Fruit fly (Drosophila melanogaster): ENCODE measurements around the gene CG33783.
A peak's percentile ranks its signal among the peaks of the same experiment; 100 is the strongest.

CG33783 gene

DNA sequence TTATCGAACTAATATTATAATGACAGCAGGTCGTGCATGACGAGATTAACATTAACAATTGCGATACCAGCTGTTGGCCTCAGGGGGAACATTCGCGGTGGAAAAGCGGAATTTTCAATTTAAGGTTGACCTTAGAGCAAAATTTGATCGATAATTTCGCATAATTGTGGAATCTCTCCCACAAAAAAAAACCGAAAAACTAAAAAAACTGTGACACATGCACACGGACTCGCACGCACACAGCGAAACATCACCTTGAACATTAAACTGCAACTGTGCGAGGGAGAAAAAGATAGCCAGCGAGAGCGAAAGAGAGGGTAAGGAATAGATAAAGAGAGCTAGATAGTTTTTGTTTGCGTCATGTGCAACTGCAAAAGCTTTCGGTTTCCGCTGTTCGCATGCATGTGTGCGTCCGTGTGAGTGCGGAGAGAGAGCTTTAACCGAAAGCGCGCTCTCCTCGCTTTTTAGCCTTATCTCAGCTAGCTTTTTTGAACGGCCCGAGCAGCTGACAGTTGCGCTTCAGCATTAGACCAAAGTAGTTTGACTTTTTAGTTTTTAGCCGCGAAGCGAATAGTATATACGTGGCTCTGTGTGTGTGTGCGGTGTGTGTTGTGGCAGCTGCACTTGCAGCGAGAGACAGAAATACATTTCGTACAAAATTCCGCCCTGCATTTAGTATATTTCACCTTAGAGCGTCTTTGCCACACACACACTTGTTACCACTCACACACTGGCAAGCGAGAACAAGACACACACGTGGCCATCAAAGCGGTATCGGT, 26.9 kb downstream of the CG33783 start (continued):
- TF ChIP-seq CG15514 (GFP tag; optimal IDR thresholded peaks at IDR 0.05), result no peak
- TF ChIP-seq Atf3 (GFP tag; optimal IDR thresholded peaks at IDR 0.05), result no peak
- TF ChIP-seq chif (GFP tag; optimal IDR thresholded peaks at IDR 0.05), result no peak
- no peak for TF ChIP-seq ato (GFP tag; IDR thresholded peaks at IDR 0.05; ENCODE audit: partially characterized antibody)
- peak; percentile 18 for TF ChIP-seq CG13296 (GFP tag; optimal IDR thresholded peaks at IDR 0.05)
- no peak for TF ChIP-seq CG17186 (GFP tag; optimal IDR thresholded peaks at IDR 0.05)
- no peak for TF ChIP-seq Rx (GFP tag; IDR thresholded peaks at IDR 0.05)
- no peak for TF ChIP-seq CG30403 (GFP tag; optimal IDR thresholded peaks at IDR 0.05)
- no peak for TF ChIP-seq Lpt (GFP tag; optimal IDR thresholded peaks at IDR 0.05)
- TF ChIP-seq so (GFP tag; IDR thresholded peaks at IDR 0.05), result no peak
- TF ChIP-seq Gug (GFP tag; IDR thresholded peaks at IDR 0.05), result no peak
- TF ChIP-seq Hand (GFP tag; optimal IDR thresholded peaks at IDR 0.05), result no peak
- no peak for TF ChIP-seq CG8359 (GFP tag; optimal IDR thresholded peaks at IDR 0.05; ENCODE audit: borderline replicate concordance)
- TF ChIP-seq CG6254 (GFP tag; optimal IDR thresholded peaks at IDR 0.05), result peak; percentile 6
- TF ChIP-seq p53 (GFP tag; optimal IDR thresholded peaks at IDR 0.05), result no peak
- TF ChIP-seq CG6689 (GFP tag; IDR thresholded peaks at IDR 0.05), result no peak
- no peak for TF ChIP-seq CG9215 (GFP tag; IDR thresholded peaks at IDR 0.05)
- TF ChIP-seq NFAT (GFP tag; IDR thresholded peaks at IDR 0.05), result no peak
- TF ChIP-seq CG10565 (GFP tag; optimal IDR thresholded peaks at IDR 0.05), result no peak
- no peak for TF ChIP-seq Blimp-1 (GFP tag; optimal IDR thresholded peaks at IDR 0.05)
- no peak for TF ChIP-seq gcm (GFP tag; optimal IDR thresholded peaks at IDR 0.05)
- TF ChIP-seq da (GFP tag; optimal IDR thresholded peaks at IDR 0.05), result no peak
- TF ChIP-seq emc (GFP tag; optimal IDR thresholded peaks at IDR 0.05), result no peak
- TF ChIP-seq CG9797 (GFP tag; optimal IDR thresholded peaks at IDR 0.05), result no peak
- no peak for TF ChIP-seq bigmax (GFP tag; optimal IDR thresholded peaks at IDR 0.05)
- TF ChIP-seq crol (GFP tag; IDR thresholded peaks at IDR 0.05), result no peak
- no peak for TF ChIP-seq wek (GFP tag; optimal IDR thresholded peaks at IDR 0.05)
- TF ChIP-seq CG10462 (GFP tag; optimal IDR thresholded peaks at IDR 0.05), result no peak
- TF ChIP-seq chinmo (GFP tag; IDR thresholded peaks at IDR 0.05; ENCODE audit: partially characterized antibody), result peak; percentile 100
- no peak for TF ChIP-seq CHES-1-like (GFP tag; optimal IDR thresholded peaks at IDR 0.05)
- no peak for TF ChIP-seq CG30431 (GFP tag; optimal IDR thresholded peaks at IDR 0.05)
- TF ChIP-seq ro (GFP tag; IDR thresholded peaks at IDR 0.05), result no peak
- TF ChIP-seq Meics (GFP tag; optimal IDR thresholded peaks at IDR 0.05), result peak; percentile 5
- no peak for TF ChIP-seq lola (GFP tag; optimal IDR thresholded peaks at IDR 0.05)
- TF ChIP-seq Drgx (GFP tag; IDR thresholded peaks at IDR 0.05), result peak; percentile 36
- no peak for TF ChIP-seq gsb (GFP tag; IDR thresholded peaks at IDR 0.05)
- no peak for TF ChIP-seq Tbp (GFP tag; optimal IDR thresholded peaks at IDR 0.05)
- peak; percentile 19 for TF ChIP-seq lab (GFP tag; optimal IDR thresholded peaks at IDR 0.05)
- TF ChIP-seq abd-A (tag; optimal IDR thresholded peaks at IDR 0.05), result no peak
- no peak for TF ChIP-seq lilli (GFP tag; optimal IDR thresholded peaks at IDR 0.05)
- no peak for TF ChIP-seq CG14441 (GFP tag; IDR thresholded peaks at IDR 0.05)
- no peak for TF ChIP-seq NfI (GFP tag; optimal IDR thresholded peaks at IDR 0.05)
- TF ChIP-seq CG33213 (GFP tag; optimal IDR thresholded peaks at IDR 0.05), result no peak
- TF ChIP-seq Nf-YC (tag; optimal IDR thresholded peaks at IDR 0.05), result no peak
- TF ChIP-seq ind (GFP tag; optimal IDR thresholded peaks at IDR 0.05), result no peak
- TF ChIP-seq knrl (GFP tag; IDR thresholded peaks at IDR 0.05; ENCODE audit: partially characterized antibody), result 0 out of 3 replicates have a peak, but pooled peaks have one; percentile 35
- peak; percentile 9 for TF ChIP-seq CG3163 (GFP tag; optimal IDR thresholded peaks at IDR 0.05)
- no peak for TF ChIP-seq CG3407 (GFP tag; optimal IDR thresholded peaks at IDR 0.05)
- TF ChIP-seq CG6765 (GFP tag; optimal IDR thresholded peaks at IDR 0.05), result no peak
- no peak for TF ChIP-seq org-1 (GFP tag; optimal IDR thresholded peaks at IDR 0.05)
